Worm (Caenorhabditis elegans): ENCODE measurements around the gene K12B6.9.

K12B6.9 gene

DNA sequence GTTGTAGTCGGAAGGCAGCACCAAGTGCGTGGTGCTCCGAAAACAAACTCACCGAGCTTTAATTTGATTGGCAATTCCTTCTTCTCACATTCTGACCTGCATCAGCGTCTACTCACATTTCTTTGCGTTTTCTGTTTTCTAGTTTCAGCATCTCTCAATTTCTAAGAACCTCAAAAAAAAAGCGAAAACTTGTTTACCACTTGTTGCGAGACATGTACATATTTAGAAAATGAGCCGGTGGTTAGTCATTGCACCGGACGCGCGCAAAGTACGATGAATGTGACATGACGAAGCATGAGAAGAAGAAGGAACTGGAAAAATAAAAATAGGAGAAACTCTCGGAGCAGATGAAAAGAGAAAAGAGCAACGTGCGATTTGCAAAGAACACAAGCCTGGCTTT lies 47.8 kb downstream of the K12B6.9 start (continued):
- TF ChIP-seq nhr-28 (tag; optimal IDR thresholded peaks at IDR 0.05) (no peak), spr-1 (tag; optimal IDR thresholded peaks at IDR 0.05) (no peak), ceh-28 (tag; optimal IDR thresholded peaks at IDR 0.05) (no peak), pha-4 (GFP tag; IDR thresholded peaks at IDR 0.05) (no peak), pha-4 (tag; optimal IDR thresholded peaks at IDR 0.05) (no peak), ceh-20 (GFP tag; IDR thresholded peaks at IDR 0.05) (no peak), attf-4 (tag; optimal IDR thresholded peaks at IDR 0.05) (no peak), Y75B8A.6 (GFP tag; IDR thresholded peaks at IDR 0.05) (no peak), mep-1 (tag; optimal IDR thresholded peaks at IDR 0.05) (peak; percentile 26), D1046.2 (GFP tag; IDR thresholded peaks at IDR 0.05) (no peak), ceh-82 (tag; optimal IDR thresholded peaks at IDR 0.05) (no peak), rbr-2 (tag; optimal IDR thresholded peaks at IDR 0.05) (peak; percentile 23), mxl-3 (GFP tag; optimal IDR thresholded peaks at IDR 0.05) (no peak), nhr-41 (GFP tag; IDR thresholded peaks at IDR 0.05) (no peak), fkh-10 (GFP tag; optimal IDR thresholded peaks at IDR 0.05) (peak; percentile 57), ceh-62 (tag; optimal IDR thresholded peaks at IDR 0.05) (no peak), set-16 (GFP tag; IDR thresholded peaks at IDR 0.05) (no peak), ama-1 (optimal IDR thresholded peaks at IDR 0.05) (no peak), lin-13 (GFP tag; optimal IDR thresholded peaks at IDR 0.05) (no peak), gei-8 (GFP tag; optimal IDR thresholded peaks at IDR 0.05) (no peak), ces-1 (GFP tag; optimal IDR thresholded peaks at IDR 0.05) (no peak), lin-15B (tag; optimal IDR thresholded peaks at IDR 0.05) (no peak), zag-1 (tag; optimal IDR thresholded peaks at IDR 0.05) (no peak), jun-1 (tag; optimal IDR thresholded peaks at IDR 0.05) (no peak), hif-1 (tag; optimal IDR thresholded peaks at IDR 0.05) (peak in 1 of 2 experiments; percentile 85), skn-1 (tag; optimal IDR thresholded peaks at IDR 0.05) (no peak), pqm-1 (tag; optimal IDR thresholded peaks at IDR 0.05) (no peak), zip-11 (GFP tag; IDR thresholded peaks at IDR 0.05) (no peak), ZK337.2 (GFP tag; IDR thresholded peaks at IDR 0.05) (no peak), ZK546.5 (tag; optimal IDR thresholded peaks at IDR 0.05) (no peak), snpc-4 (tag; optimal IDR thresholded peaks at IDR 0.05) (no peak), Y5F2A.4 (GFP tag; optimal IDR thresholded peaks at IDR 0.05) (no peak), mdt-29 (GFP tag; IDR thresholded peaks at IDR 0.05) (no peak), nhr-48 (tag; optimal IDR thresholded peaks at IDR 0.05) (peak; percentile 86), zfp-2 (tag; optimal IDR thresholded peaks at IDR 0.05) (no peak), ceh-32 (tag; optimal IDR thresholded peaks at IDR 0.05; ENCODE audit: poor library complexity) (no peak), nhr-10 (tag; optimal IDR thresholded peaks at IDR 0.05) (no peak), daf-19 (GFP tag; conservative IDR thresholded peaks at IDR 0.05) (no peak), F10B5.3 (tag; optimal IDR thresholded peaks at IDR 0.05) (no peak), mxl-2 (GFP tag; conservative IDR thresholded peaks at IDR 0.05) (no peak), dmd-6 (GFP tag; IDR thresholded peaks at IDR 0.05) (0 out of 2 replicates have a peak, but pooled peaks have one; percentile 11), R02D3.7 (tag; optimal IDR thresholded peaks at IDR 0.05) (no peak), daf-16 (GFP tag; optimal IDR thresholded peaks at IDR 0.05) (no peak), daf-16 (tag; optimal IDR thresholded peaks at IDR 0.05) (no peak), egl-43 (GFP tag; IDR thresholded peaks at IDR 0.05) (no peak), lin-1 (GFP tag; IDR thresholded peaks at IDR 0.05) (no peak), Y105C5A.15 (GFP tag; IDR thresholded peaks at IDR 0.05) (no peak), F26F4.8 (GFP tag; conservative IDR thresholded peaks at IDR 0.05) (no peak), egl-27 (tag; optimal IDR thresholded peaks at IDR 0.05) (no peak), duxl-1 (tag; optimal IDR thresholded peaks at IDR 0.05; ENCODE audit: poor library complexity) (no peak), hlh-30 (tag; optimal IDR thresholded peaks at IDR 0.05; ENCODE audit: insufficient read depth) (peak; percentile 45), dmd-9 (GFP tag; IDR thresholded peaks at IDR 0.05) (no peak), F37D6.2 (tag; optimal IDR thresholded peaks at IDR 0.05) (peak; percentile 40), unc-130 (GFP tag; optimal IDR thresholded peaks at IDR 0.05) (no peak)

Data from whole organism, L4 larva.